Worm (Caenorhabditis elegans): Measurements from ENCODE around the gene nhr-269.

- no peak for TF ChIP-seq ref-1 (GFP tag; conservative IDR thresholded peaks at IDR 0.05)
- TF ChIP-seq cog-1 (tag; optimal IDR thresholded peaks at IDR 0.05) = no peak
- TF ChIP-seq T22C8.4 (GFP tag; IDR thresholded peaks at IDR 0.05) = no peak
- no peak for TF ChIP-seq med-1 (GFP tag; optimal IDR thresholded peaks at IDR 0.05; ENCODE audit: insufficient read depth)
- no peak for TF ChIP-seq tab-1 (GFP tag; IDR thresholded peaks at IDR 0.05)
Observed at ce11 chrV:15323417-15323816, 46.2 kb downstream of the nhr-269 start.
